Fruit fly (Drosophila melanogaster): ENCODE data around the gene CG14715.

- TF ChIP-seq Mio (GFP tag; optimal IDR thresholded peaks at IDR 0.05) (no peak), dl (GFP tag; optimal IDR thresholded peaks at IDR 0.05; ENCODE audit: insufficient read depth in 1 of 2, partially characterized antibody in 2 of 2) (no peak), h (GFP tag; optimal IDR thresholded peaks at IDR 0.05) (no peak), Hr78 (GFP tag; optimal IDR thresholded peaks at IDR 0.05) (no peak)
Measured at dm6 chr3R:11671784-11672183, 2.2 kb upstream of the CG14715 start.

Measured in whole organism, wandering third instar larva.